Worm (Caenorhabditis elegans) whole organism, mixed stage, embryonic: ENCODE measurements around the gene acr-5.

Source experiments
- M03D4.4 ChIP-seq: sonication (generic microtip); optimal IDR thresholded peaks from 2 replicates; lab custom pipeline; 2017; ENCODE audit warnings: mild to moderate bottlenecking, missing genetic modification characterization, missing compliant biosample characterization
- bed-3 ChIP-seq: fragments of 200-800 bp; sonication (Bioruptor generic); optimal IDR thresholded peaks from 3 replicates; lab custom pipeline; 2018; ENCODE audit warnings: mild to moderate bottlenecking, missing genetic modification characterization, moderate library complexity, missing compliant biosample characterization
- ceh-39 ChIP-seq: fragments of 150-350 bp; optimal IDR thresholded peaks from 2 replicates; lab custom pipeline; 2014; ENCODE audit warnings: missing biosample characterization, missing genetic modification characterization
- ceh-43 ChIP-seq: fragments of 200-800 bp; sonication (Bioruptor generic); optimal IDR thresholded peaks from 2 replicates; lab custom pipeline; 2018; ENCODE audit warnings: mild to moderate bottlenecking, missing genetic modification characterization, moderate library complexity, missing compliant biosample characterization
- ceh-83 ChIP-seq: fragments of 200-800 bp; sonication (Bioruptor generic); optimal IDR thresholded peaks from 2 replicates; lab custom pipeline; 2018; ENCODE audit warnings: mild to moderate bottlenecking, missing genetic modification characterization, missing compliant biosample characterization
- ces-1 ChIP-seq: fragments of 150-350 bp; optimal IDR thresholded peaks from 2 replicates; lab custom pipeline; 2014; ENCODE audit warnings: missing biosample characterization, missing genetic modification reagents, missing genetic modification characterization
- cnd-1 ChIP-seq: fragments of 200-800 bp; sonication (Bioruptor generic); optimal IDR thresholded peaks from 2 replicates; lab custom pipeline; 2018; ENCODE audit warnings: mild to moderate bottlenecking, missing genetic modification characterization, missing compliant biosample characterization
- drap-1 ChIP-seq: fragments of 200-800 bp; sonication (Bioruptor generic); optimal IDR thresholded peaks from 3 replicates; lab custom pipeline; 2018; ENCODE audit warnings: mild to moderate bottlenecking, missing genetic modification characterization, missing compliant biosample characterization
- elt-1 ChIP-seq: sonication (generic microtip); optimal IDR thresholded peaks from 2 replicates; lab custom pipeline; 2017; ENCODE audit warnings: missing genetic modification characterization, mild to moderate bottlenecking, missing compliant biosample characterization, antibody characterized with exemption, moderate library complexity, borderline replicate concordance; ENCODE audit not compliant: insufficient read depth
- elt-3 ChIP-seq: fragments of 150-350 bp; optimal IDR thresholded peaks from 2 replicates; lab custom pipeline; 2014; ENCODE audit warnings: missing biosample characterization, missing genetic modification characterization
- ham-2 ChIP-seq: fragments of 200-800 bp; sonication (Bioruptor generic); optimal IDR thresholded peaks from 2 replicates; lab custom pipeline; 2018; ENCODE audit warnings: mild to moderate bottlenecking, missing genetic modification characterization, missing compliant biosample characterization
- hlh-1 ChIP-seq: fragments of 150-350 bp; optimal IDR thresholded peaks from 2 replicates; lab custom pipeline; 2014; ENCODE audit warnings: missing biosample characterization, missing genetic modification reagents, missing genetic modification characterization
- lin-13 ChIP-seq: fragments of 150-350 bp; optimal IDR thresholded peaks from 2 replicates; lab custom pipeline; 2014; ENCODE audit warnings: missing biosample characterization, missing genetic modification characterization
- lin-32 ChIP-seq: fragments of 200-800 bp; sonication (Bioruptor generic); optimal IDR thresholded peaks from 2 replicates; lab custom pipeline; 2018; ENCODE audit warnings: mild to moderate bottlenecking, missing genetic modification characterization, missing compliant biosample characterization
- lsy-2 ChIP-seq: fragments of 150-350 bp; optimal IDR thresholded peaks from 2 replicates; lab custom pipeline; 2014; ENCODE audit warnings: missing biosample characterization, missing genetic modification characterization
- mab-5 ChIP-seq: fragments of 150-350 bp; optimal IDR thresholded peaks from 2 replicates; lab custom pipeline; 2014; ENCODE audit warnings: missing biosample characterization, missing genetic modification characterization
- nhr-12 ChIP-seq: fragments of 150-350 bp; optimal IDR thresholded peaks from 2 replicates; lab custom pipeline; 2014; ENCODE audit warnings: missing biosample characterization, missing genetic modification characterization
- nhr-237 ChIP-seq: fragments of 150-350 bp; optimal IDR thresholded peaks from 2 replicates; lab custom pipeline; 2014; ENCODE audit warnings: missing biosample characterization, missing genetic modification characterization
- nhr-28 ChIP-seq: fragments of 150-350 bp; optimal IDR thresholded peaks from 2 replicates; lab custom pipeline; 2014; ENCODE audit warnings: missing biosample characterization, missing genetic modification characterization
- nhr-76 ChIP-seq: sonication (generic microtip); optimal IDR thresholded peaks from 2 replicates; lab custom pipeline; 2017; ENCODE audit warnings: missing biosample characterization, missing genetic modification characterization
- pha-4 ChIP-seq: fragments of 150-350 bp; optimal IDR thresholded peaks from 2 replicates; lab custom pipeline; 2018; ENCODE audit warnings: missing biosample characterization, missing genetic modification reagents, missing genetic modification characterization
- sem-2 ChIP-seq: fragments of 200-800 bp; sonication (Bioruptor generic); optimal IDR thresholded peaks from 2 replicates; lab custom pipeline; 2018; ENCODE audit warnings: mild to moderate bottlenecking, missing genetic modification characterization, missing compliant biosample characterization
- snpc-4 ChIP-seq: fragments of 150-350 bp; optimal IDR thresholded peaks from 2 replicates; lab custom pipeline; 2014; ENCODE audit warnings: missing biosample characterization, missing genetic modification characterization
- tbx-8 ChIP-seq: fragments of 200-800 bp; sonication (Bioruptor generic); optimal IDR thresholded peaks from 2 replicates; lab custom pipeline; 2018; ENCODE audit warnings: mild to moderate bottlenecking, missing genetic modification characterization, moderate library complexity, missing compliant biosample characterization
- unc-120 ChIP-seq: sonication (generic microtip); optimal IDR thresholded peaks from 2 replicates; lab custom pipeline; 2017; ENCODE audit warnings: missing genetic modification characterization, missing compliant biosample characterization; ENCODE audit not compliant: poor library complexity, severe bottlenecking
- unc-39 ChIP-seq: fragments of 150-350 bp; optimal IDR thresholded peaks from 2 replicates; lab custom pipeline; 2014; ENCODE audit warnings: missing biosample characterization, missing genetic modification characterization
- unc-62 ChIP-seq: fragments of 150-350 bp; optimal IDR thresholded peaks from 2 replicates; lab custom pipeline; 2014; ENCODE audit warnings: missing biosample characterization, missing genetic modification reagents, missing genetic modification characterization
- zip-8 ChIP-seq: fragments of 150-350 bp; optimal IDR thresholded peaks from 2 replicates; lab custom pipeline; 2014; ENCODE audit warnings: missing biosample characterization, missing genetic modification characterization
- ztf-11 ChIP-seq: fragments of 150-350 bp; optimal IDR thresholded peaks from 2 replicates; lab custom pipeline; 2014; ENCODE audit warnings: missing biosample characterization, missing genetic modification characterization

The acr-5 gene

ce11 chrIII:6498176-6498575, 16.4 kb downstream of the acr-5 start, which contains the start of gene sdz-15:
Gene sdz-15 (plus strand): TSS chrIII:6498476.
- TF ChIP-seq lsy-2 (tag; lab: Kevin White, UChicago) (no peak), lin-32 (no peak), tbx-8 (no peak), zip-8 (tag; lab: Kevin White, UChicago) (no peak), nhr-76 (tag; lab: Kevin White, UChicago) (no peak), bed-3 (GFP tag; lab: Kevin White, UChicago) (no peak), sem-2 (GFP tag; lab: Kevin White, UChicago) (no peak), ceh-39 (no peak), nhr-237 (tag; lab: Kevin White, UChicago) (no peak), ham-2 (GFP tag; lab: Kevin White, UChicago) (no peak), unc-62 (no peak), elt-3 (tag; lab: Kevin White, UChicago) (no peak), unc-39 (tag; lab: Kevin White, UChicago) (no peak), ces-1 (GFP tag; lab: Kevin White, UChicago) (no peak)
- TF ChIP-seq, all 35 proteins: peak for 0

ce11 chrIII:6495191-6495723, 19.3 kb downstream of the acr-5 start, which contains the start of gene F23F12.13:
Gene F23F12.13 (plus strand): TSS chrIII:6495673.
- TF ChIP-seq bed-3 (GFP tag; lab: Kevin White, UChicago) (no peak), cnd-1 (no peak), nhr-76 (tag; lab: Kevin White, UChicago) (no peak), nhr-12 (tag; lab: Kevin White, UChicago) (no peak), zip-8 (tag; lab: Kevin White, UChicago) (no peak), snpc-4 (no peak), nhr-28 (tag; lab: Kevin White, UChicago) (no peak)

ce11 chrIII:6492807-6493206, 21.8 kb downstream of the acr-5 start, which contains the start of gene srb-11:
Gene srb-11 (minus strand): TSS chrIII:6492907.
- TF ChIP-seq ceh-83 (no peak), elt-1 (tag; lab: Kevin White, UChicago) (no peak), ceh-39 (no peak), ztf-11 (no peak), ceh-43 (GFP tag; lab: Kevin White, UChicago) (no peak), lin-13 (no peak), M03D4.4 (tag; lab: Kevin White, UChicago) (no peak), unc-62 (no peak), pha-4 (tag; lab: Kevin White, UChicago) (no peak), hlh-1 (tag; lab: Kevin White, UChicago) (no peak), lsy-2 (tag; lab: Kevin White, UChicago) (no peak)

- TF ChIP-seq drap-1 (GFP tag; lab: Kevin White, UChicago) (no peak), nhr-76 (tag; lab: Kevin White, UChicago) (no peak), ceh-39 (no peak), lin-32 (no peak), unc-39 (tag; lab: Kevin White, UChicago) (no peak)
Observed at ce11 chrIII:6490989-6491388, 23.6 kb downstream of the acr-5 start.

- TF ChIP-seq ces-1 (GFP tag; lab: Kevin White, UChicago) (no peak), lin-13 (no peak), ham-2 (GFP tag; lab: Kevin White, UChicago) (no peak), elt-3 (tag; lab: Kevin White, UChicago) (no peak), elt-1 (tag; lab: Kevin White, UChicago) (no peak), unc-120 (tag; lab: Kevin White, UChicago) (no peak), unc-39 (tag; lab: Kevin White, UChicago) (no peak), nhr-76 (tag; lab: Kevin White, UChicago) (no peak), M03D4.4 (tag; lab: Kevin White, UChicago) (no peak), zip-8 (tag; lab: Kevin White, UChicago) (no peak), nhr-237 (tag; lab: Kevin White, UChicago) (no peak), sem-2 (GFP tag; lab: Kevin White, UChicago) (no peak), mab-5 (tag; lab: Kevin White, UChicago) (no peak), unc-62 (no peak)
Observed at ce11 chrIII:6489493-6489892, 25.1 kb downstream of the acr-5 start, which contains the start of gene rpt-3. Gene rpt-3 (plus strand): TSS chrIII:6489793.
